Worm (Caenorhabditis elegans) whole organism, mixed stage, embryonic: ENCODE data around the gene twk-4.

ENCODE experiments used
- blmp-1 ChIP-seq: fragments of 150-350 bp; optimal IDR thresholded peaks from 2 replicates; lab custom pipeline; 2014; ENCODE audit warnings: missing biosample characterization, missing genetic modification characterization
- ces-1 ChIP-seq: fragments of 150-350 bp; optimal IDR thresholded peaks from 2 replicates; lab custom pipeline; 2014; ENCODE audit warnings: missing biosample characterization, missing genetic modification reagents, missing genetic modification characterization
- drap-1 ChIP-seq: fragments of 200-800 bp; sonication (Bioruptor generic); optimal IDR thresholded peaks from 3 replicates; lab custom pipeline; 2018; ENCODE audit warnings: mild to moderate bottlenecking, missing genetic modification characterization, missing compliant biosample characterization
- hlh-1 ChIP-seq: fragments of 150-350 bp; optimal IDR thresholded peaks from 2 replicates; lab custom pipeline; 2014; ENCODE audit warnings: missing biosample characterization, missing genetic modification reagents, missing genetic modification characterization
- nhr-28 ChIP-seq: fragments of 150-350 bp; optimal IDR thresholded peaks from 2 replicates; lab custom pipeline; 2014; ENCODE audit warnings: missing biosample characterization, missing genetic modification characterization
- unc-120 ChIP-seq: sonication (generic microtip); optimal IDR thresholded peaks from 2 replicates; lab custom pipeline; 2017; ENCODE audit warnings: missing genetic modification characterization, missing compliant biosample characterization; ENCODE audit not compliant: poor library complexity, severe bottlenecking

DNA sequence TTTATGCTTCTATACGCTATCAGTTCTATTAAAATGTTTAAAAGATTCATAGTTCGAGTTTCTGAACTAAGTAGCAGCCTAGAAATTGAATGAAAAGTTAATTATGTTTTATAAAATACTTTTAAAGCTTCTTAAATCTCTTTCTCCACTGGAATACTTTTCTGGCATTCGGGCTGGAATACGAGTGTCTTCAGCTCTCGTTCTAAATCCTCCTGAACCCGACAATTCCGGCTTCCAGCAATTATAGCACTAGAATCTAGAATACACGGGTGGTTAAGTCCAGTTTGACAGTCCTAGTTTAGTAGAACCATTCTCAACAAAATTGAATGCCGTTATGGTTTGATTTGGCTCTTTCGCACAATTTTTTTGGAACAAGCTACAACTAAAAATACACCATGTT, 61.8 kb downstream of the twk-4 start:
- TF ChIP-seq nhr-28 (tag; lab: Kevin White, UChicago) = no peak
- TF ChIP-seq unc-120 (tag; lab: Kevin White, UChicago) = no peak
- TF ChIP-seq hlh-1 (tag; lab: Kevin White, UChicago) = no peak
- no peak for TF ChIP-seq drap-1
- TF ChIP-seq ces-1 = no peak
- no peak for TF ChIP-seq blmp-1 (tag; lab: Kevin White, UChicago)
